Worm (Caenorhabditis elegans): ENCODE results near the gene gst-44.

Gene gst-44

ce11 chrV:16410521-16410920 lies 19.8 kb downstream of the gst-44 start, which contains the start of gene srh-145:
srh-145 (plus strand) TSS chrV:16410713.
- TF ChIP-seq fos-1 (tag; optimal IDR thresholded peaks at IDR 0.05) (no peak), egl-27 (tag; optimal IDR thresholded peaks at IDR 0.05) (no peak), nhr-25 (tag; optimal IDR thresholded peaks at IDR 0.05) (no peak), lin-39 (tag; optimal IDR thresholded peaks at IDR 0.05) (no peak), skn-1 (tag; optimal IDR thresholded peaks at IDR 0.05) (no peak), nhr-6 (tag; optimal IDR thresholded peaks at IDR 0.05) (no peak), ZK546.5 (tag; optimal IDR thresholded peaks at IDR 0.05) (no peak), unc-55 (GFP tag; optimal IDR thresholded peaks at IDR 0.05) (no peak), peb-1 (tag; optimal IDR thresholded peaks at IDR 0.05) (no peak), elt-1 (tag; optimal IDR thresholded peaks at IDR 0.05) (no peak), zag-1 (tag; optimal IDR thresholded peaks at IDR 0.05) (no peak), nhr-11 (tag; optimal IDR thresholded peaks at IDR 0.05) (no peak), lin-11 (tag; optimal IDR thresholded peaks at IDR 0.05) (no peak)

- no peak for TF ChIP-seq ceh-82 (tag; optimal IDR thresholded peaks at IDR 0.05)
- TF ChIP-seq nhr-77 (tag; optimal IDR thresholded peaks at IDR 0.05) = no peak
- no peak for TF ChIP-seq crh-2 (tag; optimal IDR thresholded peaks at IDR 0.05)
- no peak for TF ChIP-seq aly-2 (tag; optimal IDR thresholded peaks at IDR 0.05)
- TF ChIP-seq unc-62 (GFP tag; optimal IDR thresholded peaks at IDR 0.05) = no peak
- no peak for TF ChIP-seq lin-39 (tag; optimal IDR thresholded peaks at IDR 0.05)
Measured at ce11 chrV:16417014-16417413, 26.3 kb downstream of the gst-44 start, which contains the start of gene str-55. str-55 (minus strand) TSS chrV:16417114.

- TF ChIP-seq egl-27 (tag; optimal IDR thresholded peaks at IDR 0.05) (no peak), nhr-129 (tag; optimal IDR thresholded peaks at IDR 0.05) (no peak), nhr-237 (tag; optimal IDR thresholded peaks at IDR 0.05) (no peak), lsy-2 (tag; optimal IDR thresholded peaks at IDR 0.05) (no peak), ama-1 (optimal IDR thresholded peaks at IDR 0.05) (no peak), ztf-1 (GFP tag; conservative IDR thresholded peaks at IDR 0.05) (no peak), F13H6.1 (tag; optimal IDR thresholded peaks at IDR 0.05) (no peak), Y55F3AM.14 (GFP tag; optimal IDR thresholded peaks at IDR 0.05) (no peak), nhr-21 (tag; optimal IDR thresholded peaks at IDR 0.05) (no peak), C34F6.9 (tag; optimal IDR thresholded peaks at IDR 0.05) (no peak), zag-1 (tag; optimal IDR thresholded peaks at IDR 0.05) (no peak), nhr-77 (tag; optimal IDR thresholded peaks at IDR 0.05) (no peak)
Measured at ce11 chrV:16419769-16420168, 29.1 kb downstream of the gst-44 start, which contains the start of gene F26D2.16. F26D2.16 (minus strand) TSS chrV:16419869.

- TF ChIP-seq unc-39 (tag; optimal IDR thresholded peaks at IDR 0.05) (no peak), alr-1 (tag; optimal IDR thresholded peaks at IDR 0.05) (no peak), sma-3 (GFP tag; optimal IDR thresholded peaks at IDR 0.05) (no peak), lin-39 (tag; optimal IDR thresholded peaks at IDR 0.05) (no peak), nhr-12 (tag; optimal IDR thresholded peaks at IDR 0.05) (no peak), ceh-16 (tag; optimal IDR thresholded peaks at IDR 0.05) (no peak), dmd-4 (tag; optimal IDR thresholded peaks at IDR 0.05) (no peak), nhr-11 (tag; optimal IDR thresholded peaks at IDR 0.05) (no peak), elt-1 (tag; optimal IDR thresholded peaks at IDR 0.05) (no peak), elt-3 (tag; optimal IDR thresholded peaks at IDR 0.05) (no peak), aly-2 (tag; optimal IDR thresholded peaks at IDR 0.05) (no peak), nhr-23 (tag; optimal IDR thresholded peaks at IDR 0.05) (no peak), gmeb-1 (tag; optimal IDR thresholded peaks at IDR 0.05) (no peak), ztf-11 (tag; optimal IDR thresholded peaks at IDR 0.05) (no peak), peb-1 (tag; optimal IDR thresholded peaks at IDR 0.05) (no peak), ZK546.5 (tag; optimal IDR thresholded peaks at IDR 0.05) (no peak), mbf-1 (tag; optimal IDR thresholded peaks at IDR 0.05) (no peak)
Measured at ce11 chrV:16420696-16421095, 30.0 kb downstream of the gst-44 start, which contains the start of gene srw-48. srw-48 (plus strand) TSS chrV:16420996.

ce11 chrV:16424428-16424827 lies 33.7 kb downstream of the gst-44 start, which contains the start of gene srw-29:
srw-29 (minus strand) TSS chrV:16424528.
- no peak for TF ChIP-seq lin-13 (GFP tag; optimal IDR thresholded peaks at IDR 0.05)
- TF ChIP-seq unc-62 (GFP tag; optimal IDR thresholded peaks at IDR 0.05) = no peak
- TF ChIP-seq skn-1 (tag; optimal IDR thresholded peaks at IDR 0.05) = no peak
- TF ChIP-seq nhr-11 (tag; optimal IDR thresholded peaks at IDR 0.05) = no peak
- no peak for TF ChIP-seq elt-1 (tag; optimal IDR thresholded peaks at IDR 0.05)
- TF ChIP-seq ZK546.5 (tag; optimal IDR thresholded peaks at IDR 0.05) = no peak
- TF ChIP-seq alr-1 (tag; optimal IDR thresholded peaks at IDR 0.05) = no peak
- TF ChIP-seq nhr-6 (tag; optimal IDR thresholded peaks at IDR 0.05) = no peak
- TF ChIP-seq lsy-2 (tag; optimal IDR thresholded peaks at IDR 0.05) = no peak
- no peak for TF ChIP-seq nhr-77 (tag; optimal IDR thresholded peaks at IDR 0.05)
- no peak for TF ChIP-seq fos-1 (tag; optimal IDR thresholded peaks at IDR 0.05)
- no peak for TF ChIP-seq ztf-1 (GFP tag; conservative IDR thresholded peaks at IDR 0.05)
